Worm (Caenorhabditis elegans) whole organism, L4/young adult: ENCODE measurements around the gene M7.8.
A peak's percentile ranks its signal among the peaks of the same experiment; 100 is the strongest.

Experiments used
- W03F9.2 ChIP-seq: fragments of 150-350 bp; optimal IDR thresholded peaks from 2 replicates; lab custom pipeline; 2014; ENCODE audit warnings: missing biosample characterization, missing genetic modification characterization
- dao-5 ChIP-seq: sonication (generic microtip); optimal IDR thresholded peaks from 2 replicates; lab custom pipeline; 2016; ENCODE audit warnings: missing genotype, missing genetic modification characterization, moderate library complexity, missing compliant biosample characterization
- him-1 ChIP-seq: sonication (generic microtip); optimal IDR thresholded peaks from 2 replicates; lab custom pipeline; 2016; ENCODE audit warnings: missing genotype, missing genetic modification reagents, missing genetic modification characterization, missing compliant biosample characterization

M7.8 gene

DNA sequence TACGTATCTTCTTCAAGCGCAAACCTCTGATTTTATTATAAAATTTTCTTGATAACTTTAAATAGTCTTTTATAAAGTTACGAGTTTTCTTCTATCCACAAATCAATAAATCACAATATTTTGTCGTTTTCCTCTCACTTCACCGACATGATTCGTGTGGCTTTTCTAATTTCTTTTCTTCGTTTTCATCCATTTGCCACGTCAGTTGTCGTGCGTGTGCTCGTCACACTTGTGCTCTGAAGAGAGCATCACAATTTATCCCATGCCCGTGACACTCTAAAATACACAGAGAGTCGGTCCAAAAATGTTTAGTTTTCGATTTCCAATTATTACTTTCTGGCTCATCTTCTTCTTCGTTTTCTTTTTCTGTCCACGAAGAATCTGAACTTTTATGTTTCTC lies 17.0 kb upstream of the M7.8 start:
- TF ChIP-seq dao-5 (tag; lab: Kevin White, UChicago), result no peak
- TF ChIP-seq him-1 (tag; lab: Kevin White, UChicago), result no peak
- no peak for TF ChIP-seq W03F9.2 (tag; lab: Kevin White, UChicago)

DNA sequence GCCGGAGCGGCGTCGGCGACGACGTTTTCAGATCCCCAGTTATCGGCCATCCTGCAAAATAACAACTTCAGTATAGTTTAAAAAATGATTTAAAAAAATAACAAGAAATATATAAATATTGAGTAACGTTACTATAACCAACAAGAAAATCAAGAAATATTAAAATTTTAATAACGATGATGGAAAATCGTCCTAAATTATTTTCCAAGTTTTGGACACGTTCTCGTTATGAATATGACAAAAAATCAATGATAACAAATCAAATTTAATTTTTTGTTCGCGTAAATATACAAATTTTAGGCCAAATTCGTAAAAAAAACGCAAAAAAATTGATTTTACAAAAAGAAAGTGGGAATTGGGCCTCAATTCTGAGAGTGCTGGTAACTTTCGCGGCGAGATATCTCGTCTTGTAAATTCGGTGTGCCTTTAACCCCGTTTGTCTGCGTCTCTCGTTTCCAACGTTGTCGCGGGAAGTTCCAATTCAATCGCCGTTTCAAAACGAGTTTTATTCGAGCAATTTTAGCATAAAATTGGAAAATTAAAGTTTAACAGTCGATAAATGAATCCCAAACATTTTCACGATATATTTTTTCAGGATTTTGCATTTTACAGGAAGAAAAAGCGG lies 16.2 kb upstream of the M7.8 start, which contains the start of gene rps-5:
rps-5 (minus strand) TSS at position 51 of the 625 bp plus-strand sequence.
- no peak for TF ChIP-seq dao-5 (tag; lab: Kevin White, UChicago)
- peak; percentile 71 for TF ChIP-seq W03F9.2 (tag; lab: Kevin White, UChicago)

DNA sequence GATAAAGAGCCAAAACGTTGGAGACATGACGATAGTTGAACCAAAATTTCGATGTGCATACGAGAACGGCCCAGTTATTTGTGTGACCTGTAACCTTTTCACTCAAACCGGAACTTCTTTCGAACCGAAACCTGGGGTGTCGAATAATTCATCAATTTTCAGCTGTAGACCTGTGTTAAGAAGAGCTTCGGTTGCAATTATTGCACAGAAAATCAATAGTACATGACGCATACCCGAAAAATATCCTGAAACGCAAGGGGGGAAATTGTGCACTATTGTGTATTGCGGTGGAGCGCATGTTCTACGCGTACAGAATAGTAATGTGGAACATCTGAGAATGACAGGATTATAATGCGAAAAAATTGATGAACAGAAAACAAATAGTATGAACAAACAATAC lies 14.9 kb upstream of the M7.8 start, which contains the start of gene pigk-1:
pigk-1 (minus strand) TSS at position 248 of the 400 bp plus-strand sequence.
- TF ChIP-seq him-1 (tag; lab: Kevin White, UChicago), result no peak
- TF ChIP-seq W03F9.2 (tag; lab: Kevin White, UChicago), result no peak
- no peak for TF ChIP-seq dao-5 (tag; lab: Kevin White, UChicago)

DNA sequence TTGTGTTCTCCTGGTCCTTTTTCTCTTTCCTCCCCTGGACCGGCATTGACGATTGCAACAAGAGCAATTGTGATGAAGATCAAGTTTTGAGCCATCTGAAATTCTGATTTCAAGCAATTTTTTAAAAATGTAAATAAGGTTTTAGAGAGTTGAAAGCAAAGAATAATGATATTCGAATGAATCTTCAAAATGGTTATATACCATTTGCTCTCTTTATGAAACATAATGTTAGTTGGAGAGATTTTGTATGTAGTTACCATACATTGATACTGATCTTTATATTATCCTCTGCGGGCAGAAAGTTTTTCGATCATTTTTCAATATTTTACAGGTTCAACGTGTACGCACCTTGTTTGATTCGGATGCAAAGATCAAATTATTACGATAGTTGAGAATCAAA lies 10.8 kb upstream of the M7.8 start, which contains the start of gene srlf-24:
srlf-24 (minus strand) TSS at position 101 of the 400 bp plus-strand sequence.
- TF ChIP-seq him-1 (tag; lab: Kevin White, UChicago) (no peak), W03F9.2 (tag; lab: Kevin White, UChicago) (no peak), dao-5 (tag; lab: Kevin White, UChicago) (no peak)

DNA sequence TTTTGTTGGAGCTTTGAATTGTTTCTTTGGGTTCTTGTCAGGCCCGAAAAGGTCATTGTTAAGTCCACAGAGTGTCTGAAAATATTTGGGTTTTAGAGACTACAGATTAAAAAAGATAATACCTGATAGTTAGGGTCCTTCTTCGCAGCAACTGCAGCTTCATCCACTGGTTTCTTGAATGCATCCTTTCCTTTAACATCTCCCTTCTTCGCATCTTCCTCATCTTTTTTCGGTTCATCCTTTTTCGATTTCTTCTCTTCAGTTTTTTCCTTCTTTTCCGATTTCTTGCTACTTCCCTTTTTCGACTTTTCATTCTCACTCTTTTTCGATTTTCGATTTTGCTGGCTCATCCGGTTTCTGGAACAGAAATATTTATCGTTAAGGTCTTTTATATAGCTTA lies 8.6 kb upstream of the M7.8 start:
- TF ChIP-seq him-1 (tag; lab: Kevin White, UChicago) (no peak), W03F9.2 (tag; lab: Kevin White, UChicago) (no peak), dao-5 (tag; lab: Kevin White, UChicago) (no peak)

DNA sequence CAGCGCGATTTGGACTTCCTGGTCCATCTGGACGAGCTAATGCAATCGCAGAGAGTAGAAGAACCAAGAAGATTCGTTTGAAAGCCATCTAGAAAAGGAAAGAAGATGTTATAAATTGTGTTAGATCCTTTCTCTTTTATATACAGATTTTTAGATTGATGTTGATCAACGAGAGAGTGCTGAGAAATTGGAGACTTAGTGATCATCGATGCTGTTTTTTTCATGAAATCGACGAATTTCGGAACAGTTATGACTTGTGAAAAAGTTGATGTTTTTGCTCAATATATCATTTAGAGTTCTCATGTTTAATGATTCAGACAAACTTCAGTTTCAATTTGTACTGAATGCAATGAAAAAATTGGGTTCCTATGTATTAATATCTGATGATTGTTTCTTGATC lies 7.7 kb upstream of the M7.8 start, which contains the start of gene srlf-17:
srlf-17 (minus strand) TSS at position 101 of the 400 bp plus-strand sequence.
- TF ChIP-seq him-1 (tag; lab: Kevin White, UChicago), result no peak

DNA sequence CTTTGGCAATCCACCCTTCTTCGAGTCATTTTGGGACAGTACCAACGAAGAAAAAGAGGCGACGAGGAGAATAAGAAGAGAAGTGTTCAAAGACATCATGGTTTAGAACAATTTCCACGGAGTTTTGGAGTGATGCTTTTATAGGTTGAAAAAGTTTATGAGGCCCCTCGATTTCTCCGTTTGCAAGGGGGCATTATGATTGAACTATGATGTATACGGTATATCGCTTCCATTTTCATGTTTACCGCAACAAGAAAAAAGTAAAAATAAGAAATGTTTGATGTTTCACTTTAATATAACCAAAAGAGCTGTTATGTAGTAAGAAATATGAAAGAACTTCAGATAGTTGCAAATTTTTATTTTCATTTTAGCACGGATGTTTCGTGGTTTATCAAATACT lies 6.5 kb upstream of the M7.8 start, which contains the start of gene srlf-18:
srlf-18 (minus strand) TSS at position 101 of the 400 bp plus-strand sequence.
- TF ChIP-seq dao-5 (tag; lab: Kevin White, UChicago) (no peak), W03F9.2 (tag; lab: Kevin White, UChicago) (no peak), him-1 (tag; lab: Kevin White, UChicago) (no peak)

DNA sequence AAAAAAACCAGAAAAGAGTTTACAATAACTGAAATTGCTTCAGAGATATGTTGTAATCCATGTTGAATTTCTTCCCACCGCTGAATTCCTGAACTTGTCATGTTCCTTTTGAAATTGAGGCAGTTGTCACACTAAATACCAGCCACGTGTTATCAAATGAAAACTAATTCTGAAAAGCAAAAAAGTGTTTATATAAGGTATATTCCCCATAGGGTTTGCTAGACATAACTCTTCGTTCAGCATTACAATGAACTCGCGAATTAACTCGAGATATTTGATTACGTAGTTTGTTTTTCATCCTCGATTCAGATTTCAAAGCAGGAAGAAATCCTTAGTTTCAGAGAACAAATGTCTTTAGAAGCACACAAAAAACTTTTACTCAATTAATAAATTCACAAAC lies 5.4 kb upstream of the M7.8 start, which contains the start of gene str-3:
str-3 (minus strand) TSS at position 101 of the 400 bp plus-strand sequence.
- TF ChIP-seq W03F9.2 (tag; lab: Kevin White, UChicago), result no peak
- TF ChIP-seq him-1 (tag; lab: Kevin White, UChicago), result no peak
- no peak for TF ChIP-seq dao-5 (tag; lab: Kevin White, UChicago)

DNA sequence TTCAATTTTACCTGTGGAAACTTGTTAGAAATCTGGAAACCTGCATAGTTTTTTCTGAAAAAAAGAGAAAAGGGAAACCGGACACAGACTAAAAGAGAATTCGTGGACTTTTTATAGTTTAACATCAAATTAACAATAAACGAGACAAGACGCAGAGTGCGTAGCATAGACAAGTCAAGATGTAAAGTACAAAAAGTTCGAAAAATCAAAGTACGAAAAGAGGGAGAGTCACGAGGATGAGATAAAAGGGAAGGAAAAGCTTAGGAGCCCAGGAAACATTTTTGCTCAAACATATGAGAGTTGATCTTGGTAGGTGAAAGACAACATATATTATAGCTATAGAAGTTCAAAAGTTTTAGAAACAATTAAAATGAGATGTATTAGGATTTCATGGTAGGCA lies 2.9 kb upstream of the M7.8 start, which contains the start of gene M7.12:
M7.12 (minus strand) TSS at position 188 of the 400 bp plus-strand sequence.
- TF ChIP-seq W03F9.2 (tag; lab: Kevin White, UChicago) (no peak), him-1 (tag; lab: Kevin White, UChicago) (no peak), dao-5 (tag; lab: Kevin White, UChicago) (no peak)

DNA sequence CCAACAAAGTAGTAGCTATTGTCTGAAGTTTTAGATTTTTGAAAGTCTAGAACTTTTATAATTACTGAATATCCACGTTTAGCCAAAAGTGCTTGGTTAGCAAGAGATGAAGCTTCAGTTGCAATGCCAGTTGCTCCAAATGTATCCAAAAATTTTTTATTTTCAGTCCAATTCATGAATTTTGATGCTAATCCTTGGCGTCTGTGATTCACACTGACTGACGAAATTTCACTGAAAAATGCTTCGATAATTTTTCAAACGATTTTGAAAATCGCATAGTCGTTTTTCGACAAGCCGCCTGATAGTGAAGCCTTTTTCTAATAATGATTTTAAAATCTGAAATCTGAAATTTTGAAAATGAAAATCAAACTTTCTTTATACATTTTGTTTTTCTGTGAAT lies 833 bp downstream of the M7.8 start:
- TF ChIP-seq dao-5 (tag; lab: Kevin White, UChicago) (no peak), W03F9.2 (tag; lab: Kevin White, UChicago) (no peak), him-1 (tag; lab: Kevin White, UChicago) (no peak)

DNA sequence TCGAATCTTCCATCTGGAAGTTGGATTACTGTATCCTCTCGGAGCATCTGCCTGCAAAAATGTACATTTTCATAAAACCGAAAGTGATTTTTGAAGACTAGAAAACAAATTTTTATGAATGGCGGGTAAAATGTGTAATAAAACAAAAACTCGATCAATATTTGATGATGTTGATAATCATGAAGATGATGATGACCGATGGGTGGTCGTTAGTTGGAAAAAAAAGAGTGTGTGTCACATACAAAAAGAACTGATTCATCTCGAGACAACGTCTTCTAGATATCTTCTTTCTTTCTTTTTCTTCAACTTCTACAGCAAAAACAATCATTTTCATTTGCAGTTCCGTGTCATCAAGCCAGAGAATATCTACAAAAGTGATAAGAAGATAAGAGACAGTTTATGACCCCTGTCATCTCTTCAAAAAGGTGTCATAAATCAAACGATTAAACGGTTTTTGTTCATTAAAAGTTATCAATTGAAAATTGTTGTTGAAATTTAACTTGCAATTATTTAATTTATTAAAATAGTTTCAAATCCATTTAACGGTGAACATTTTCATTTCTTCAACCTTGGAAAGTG lies 2.3 kb downstream of the M7.8 start, which contains the start of gene bcc-1:
bcc-1 (minus strand) TSS at position 51 of the 579 bp plus-strand sequence.
- no peak for TF ChIP-seq dao-5 (tag; lab: Kevin White, UChicago)
- no peak for TF ChIP-seq W03F9.2 (tag; lab: Kevin White, UChicago)

DNA sequence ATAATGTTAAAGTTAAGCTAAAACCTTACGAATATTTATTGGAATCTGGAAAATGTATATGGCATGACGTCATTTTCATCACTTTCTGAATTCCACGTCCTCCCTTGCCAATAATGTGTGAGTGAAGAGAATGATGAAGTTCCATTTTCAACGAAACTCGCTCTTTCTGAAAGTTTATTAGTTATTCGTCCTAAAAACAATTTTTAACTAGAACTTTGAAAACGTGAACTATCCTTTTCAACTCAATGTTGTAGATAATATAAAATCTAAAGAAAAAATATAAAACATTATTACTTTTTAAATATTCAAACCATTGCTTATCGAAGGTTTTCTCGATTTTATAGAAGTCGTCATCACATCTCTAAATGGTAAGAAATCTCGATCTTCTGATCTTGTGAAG lies 5.4 kb downstream of the M7.8 start, which contains the start of gene M7.7:
M7.7 (plus strand) TSS at position 301 of the 400 bp plus-strand sequence.
- no peak for TF ChIP-seq dao-5 (tag; lab: Kevin White, UChicago)
- no peak for TF ChIP-seq W03F9.2 (tag; lab: Kevin White, UChicago)
- no peak for TF ChIP-seq him-1 (tag; lab: Kevin White, UChicago)

DNA sequence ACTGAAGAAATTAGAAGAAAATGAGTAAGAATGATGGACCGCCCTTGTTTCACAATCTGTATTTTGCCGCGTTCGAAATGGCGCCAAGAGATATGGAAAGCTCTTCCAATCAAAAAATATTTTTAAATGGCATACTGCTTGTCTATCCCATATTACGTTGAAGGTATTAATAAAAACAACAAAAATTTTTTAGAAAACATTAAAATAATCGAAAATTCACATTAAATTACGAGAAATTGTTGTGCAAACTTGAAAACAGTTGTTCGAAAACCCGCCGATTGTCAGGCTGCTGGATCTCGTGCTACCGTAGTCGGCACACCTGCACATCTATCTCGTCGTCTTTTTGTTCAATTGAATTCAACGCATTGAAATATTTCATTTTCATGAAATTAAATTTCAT lies 11.3 kb downstream of the M7.8 start, which contains the start of gene klc-1:
klc-1 (plus strand) TSS at position 127 of the 400 bp plus-strand sequence.
- TF ChIP-seq W03F9.2 (tag; lab: Kevin White, UChicago) (no peak), dao-5 (tag; lab: Kevin White, UChicago) (no peak), him-1 (tag; lab: Kevin White, UChicago) (no peak)
